Fruit fly (Drosophila melanogaster) whole organism, wandering third instar larva: ENCODE measurements around the gene sud1.

Source experiments
- Abd-B ChIP-seq: fragments of >200 bp; optimal IDR thresholded peaks from 2 replicates; lab custom pipeline; 2017; ENCODE audit warnings: missing biosample characterization, missing genetic modification characterization
- CG32264 ChIP-seq: fragments of 200-800 bp; sonication (Bioruptor generic); optimal IDR thresholded peaks from 2 replicates; lab custom pipeline; 2016; ENCODE audit warnings: missing biosample characterization, missing genetic modification characterization
- CG9705 ChIP-seq: fragments of 200-800 bp; sonication (Bioruptor generic); optimal IDR thresholded peaks from 2 replicates; lab custom pipeline; 2018; ENCODE audit warnings: missing biosample characterization, mild to moderate bottlenecking, missing genetic modification characterization
- CrebA ChIP-seq: fragments of 200-800 bp; sonication (Bioruptor generic); optimal IDR thresholded peaks from 2 replicates; lab custom pipeline; 2016; ENCODE audit warnings: missing biosample characterization, mild to moderate bottlenecking, missing genetic modification characterization, borderline replicate concordance
- Dfd ChIP-seq: fragments of >200 bp; optimal IDR thresholded peaks from 2 replicates; lab custom pipeline; 2017; ENCODE audit warnings: missing biosample characterization, missing genetic modification characterization
- Dif ChIP-seq: fragments of 200-275, 200-300 bp; sonication (Bioruptor generic); optimal IDR thresholded peaks from 2 replicates; lab custom pipeline; 2018; ENCODE audit warnings: missing biosample characterization, missing genetic modification characterization; ENCODE audit not compliant: partially characterized antibody
- GATAd ChIP-seq: sonication (Bioruptor generic); optimal IDR thresholded peaks from 2 replicates; lab custom pipeline; 2016; ENCODE audit warnings: missing biosample characterization, missing genetic modification characterization
- HLH106 ChIP-seq: fragments of 200-800 bp; optimal IDR thresholded peaks from 3 replicates; lab custom pipeline; 2019; ENCODE audit warnings: missing biosample characterization, mild to moderate bottlenecking, missing genetic modification characterization, moderate library complexity
- Hnf4 ChIP-seq: fragments of 200-800 bp; sonication (Bioruptor generic); optimal IDR thresholded peaks from 2 replicates; lab custom pipeline; 2016; ENCODE audit warnings: missing biosample characterization, mild to moderate bottlenecking, missing genetic modification characterization
- Hr78 ChIP-seq: fragments of >200 bp; optimal IDR thresholded peaks from 2 replicates; lab custom pipeline; 2017; ENCODE audit warnings: missing biosample characterization, missing genetic modification characterization
- Hr83 ChIP-seq: fragments of 200-300 bp; sonication (Bioruptor generic); optimal IDR thresholded peaks from 2 replicates; lab custom pipeline; 2016; ENCODE audit warnings: missing biosample characterization, mild to moderate bottlenecking, missing genetic modification characterization, moderate library complexity; ENCODE audit not compliant: poor library complexity, severe bottlenecking
- Jra ChIP-seq: sonication (Bioruptor generic); optimal IDR thresholded peaks from 2 replicates; lab custom pipeline; 2016; ENCODE audit warnings: missing biosample characterization, missing genetic modification characterization
- Mio ChIP-seq: sonication (Bioruptor generic); optimal IDR thresholded peaks from 2 replicates; lab custom pipeline; 2016; ENCODE audit warnings: missing biosample characterization, missing genetic modification characterization
- Myc ChIP-seq: fragments of >200 bp; optimal IDR thresholded peaks from 2 replicates; lab custom pipeline; 2017
- N ChIP-seq: fragments of >200 bp; optimal IDR thresholded peaks from 2 replicates; lab custom pipeline; 2018; ENCODE audit warnings: missing biosample characterization, missing external identifiers, missing genetic modification characterization
- OdsH ChIP-seq: fragments of 200-800 bp; sonication (Bioruptor generic); optimal IDR thresholded peaks from 2 replicates; lab custom pipeline; 2016; ENCODE audit warnings: missing biosample characterization, mild to moderate bottlenecking, missing genetic modification characterization
- Rel ChIP-seq, 2 experiments: fragments of 200-800 bp; sonication (Bioruptor generic) in 1 of 2; optimal IDR thresholded peaks; 2 replicates in 1 of 2; 3 replicates in 1 of 2; lab custom pipeline; 2016 to 2019; ENCODE audit warnings: mild to moderate bottlenecking in 2 of 2, missing biosample characterization in 2 of 2, missing genetic modification characterization in 2 of 2, moderate library complexity in 1 of 2
- Sp1 ChIP-seq: fragments of 200-800 bp; sonication (Bioruptor generic); optimal IDR thresholded peaks from 3 replicates; lab custom pipeline; 2019; ENCODE audit warnings: missing biosample characterization, mild to moderate bottlenecking, missing genetic modification characterization, moderate library complexity
- Vsx2 ChIP-seq: fragments of 200-300, 225-300 bp; sonication (Bioruptor generic); optimal IDR thresholded peaks from 2 replicates; lab custom pipeline; 2018; ENCODE audit warnings: missing biosample characterization, missing genetic modification characterization; ENCODE audit not compliant: partially characterized antibody
- br ChIP-seq: fragments of 200-800 bp; sonication (Bioruptor generic); optimal IDR thresholded peaks from 2 replicates; lab custom pipeline; 2016; ENCODE audit warnings: missing biosample characterization, missing genetic modification characterization
- brk ChIP-seq: fragments of 200-800 bp; sonication (Bioruptor generic); optimal IDR thresholded peaks from 2 replicates; lab custom pipeline; 2016; ENCODE audit warnings: missing biosample characterization, mild to moderate bottlenecking, missing genetic modification characterization
- dl ChIP-seq, 2 experiments: fragments of 175-275, 200-275 bp in 1 of 2; fragments of 200-275 bp in 1 of 2; sonication (Bioruptor generic); optimal IDR thresholded peaks; lab custom pipeline; 2018; ENCODE audit warnings: mild to moderate bottlenecking in 2 of 2, missing biosample characterization in 2 of 2, missing genetic modification characterization in 2 of 2, moderate library complexity in 2 of 2; ENCODE audit not compliant: partially characterized antibody in 2 of 2, insufficient read depth in 1 of 2
- dmrt93B ChIP-seq: fragments of 200-800 bp; sonication (Bioruptor generic); optimal IDR thresholded peaks from 2 replicates; lab custom pipeline; 2018; ENCODE audit warnings: missing biosample characterization, mild to moderate bottlenecking, missing genetic modification characterization
- dsf ChIP-seq: sonication (Bioruptor generic); optimal IDR thresholded peaks from 2 replicates; lab custom pipeline; 2016; ENCODE audit warnings: missing biosample characterization, missing genetic modification characterization, borderline replicate concordance
- ey ChIP-seq: fragments of 200-800 bp; sonication (Bioruptor generic); optimal IDR thresholded peaks from 2 replicates; lab custom pipeline; 2016; ENCODE audit warnings: missing biosample characterization, missing genetic modification characterization
- foxo ChIP-seq, 2 experiments: fragments of 200-800 bp; sonication (Bioruptor generic); optimal IDR thresholded peaks; 2 replicates in 1 of 2; 3 replicates in 1 of 2; lab custom pipeline; 2016 to 2017; ENCODE audit warnings: missing biosample characterization in 2 of 2, missing genetic modification characterization in 2 of 2
- fru ChIP-seq: fragments of 200-800 bp; sonication (Bioruptor generic); optimal IDR thresholded peaks from 3 replicates; lab custom pipeline; 2016; ENCODE audit warnings: missing biosample characterization, mild to moderate bottlenecking, missing genetic modification characterization
- h ChIP-seq: fragments of 200-800 bp; sonication (Bioruptor generic); optimal IDR thresholded peaks from 3 replicates; lab custom pipeline; 2016; ENCODE audit warnings: missing biosample characterization, mild to moderate bottlenecking, missing genetic modification characterization
- jim ChIP-seq: fragments of 175-275, 200-325 bp; sonication (Bioruptor generic); optimal IDR thresholded peaks from 2 replicates; lab custom pipeline; 2016; ENCODE audit warnings: missing biosample characterization, mild to moderate bottlenecking, missing genetic modification characterization
- lola ChIP-seq: fragments of >200 bp; optimal IDR thresholded peaks from 2 replicates; lab custom pipeline; 2017; ENCODE audit warnings: missing biosample characterization, missing genetic modification characterization
- pan ChIP-seq: fragments of >200 bp; optimal IDR thresholded peaks from 2 replicates; lab custom pipeline; 2017
- psq ChIP-seq: fragments of 200-800 bp; sonication (Bioruptor generic); optimal IDR thresholded peaks from 3 replicates; lab custom pipeline; 2017; ENCODE audit warnings: missing biosample characterization, mild to moderate bottlenecking, missing genetic modification characterization, moderate library complexity
- rgr ChIP-seq: fragments of 200-800 bp; sonication (Bioruptor generic); optimal IDR thresholded peaks from 3 replicates; lab custom pipeline; 2016; ENCODE audit warnings: missing biosample characterization, mild to moderate bottlenecking, missing genetic modification characterization
- sage ChIP-seq: fragments of 200-800 bp; sonication (Bioruptor generic); optimal IDR thresholded peaks from 2 replicates; lab custom pipeline; 2016; ENCODE audit warnings: missing biosample characterization, mild to moderate bottlenecking, missing genetic modification characterization
- sv ChIP-seq: fragments of 200-800 bp; sonication (Bioruptor generic); optimal IDR thresholded peaks from 3 replicates; lab custom pipeline; 2016; ENCODE audit warnings: missing biosample characterization, missing genetic modification characterization
- tai ChIP-seq: sonication (Bioruptor generic); optimal IDR thresholded peaks from 2 replicates; lab custom pipeline; 2016; ENCODE audit warnings: missing biosample characterization, missing genetic modification characterization
- usp ChIP-seq: fragments of >200 bp; optimal IDR thresholded peaks from 2 replicates; lab custom pipeline; 2017; ENCODE audit warnings: missing biosample characterization, missing genetic modification characterization
- woc ChIP-seq: sonication (Bioruptor generic); optimal IDR thresholded peaks from 2 replicates; lab custom pipeline; 2016; ENCODE audit warnings: missing biosample characterization, mild to moderate bottlenecking, missing genetic modification characterization

sud1 gene

dm6 chr3R:24886470-24886869 is 31.2 kb downstream of the sud1 start:
- TF ChIP-seq Rel (GFP tag; optimal IDR thresholded peaks at IDR 0.05; lab: Kevin White, UChicago) (no peak), Rel (tag; optimal IDR thresholded peaks at IDR 0.05; lab: Kevin White, UChicago) (no peak), N (GFP tag; lab: Kevin White, UChicago) (no peak), usp (no peak), Hnf4 (GFP tag; lab: Kevin White, UChicago) (no peak), CG32264 (no peak), Jra (GFP tag; lab: Kevin White, UChicago) (no peak), sage (GFP tag; lab: Kevin White, UChicago) (no peak), Hr78 (GFP tag; lab: Kevin White, UChicago) (no peak), br (GFP tag; lab: Kevin White, UChicago) (no peak), brk (no peak), Dfd (GFP tag; lab: Kevin White, UChicago) (no peak)

DNA sequence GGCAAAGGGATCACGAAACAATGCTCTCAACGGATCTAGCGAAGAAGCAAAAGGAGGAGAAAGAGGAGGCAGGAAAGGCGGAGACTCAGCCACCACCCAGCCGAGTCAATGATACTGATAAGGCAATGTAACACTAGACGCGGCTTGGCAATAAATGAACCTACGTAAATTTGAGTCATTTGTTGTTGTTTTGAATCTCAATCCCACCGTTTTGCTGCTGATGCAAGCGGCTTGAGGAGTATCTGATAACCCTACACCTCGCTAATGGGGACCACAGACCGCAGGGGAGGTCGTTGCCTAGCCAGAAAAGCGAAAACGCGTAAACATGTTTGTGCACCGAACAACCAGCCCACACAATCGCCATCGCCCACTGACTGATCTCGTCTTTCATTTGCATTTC is 39.0 kb downstream of the sud1 start:
- TF ChIP-seq Rel (GFP tag; optimal IDR thresholded peaks at IDR 0.05; lab: Kevin White, UChicago) (no peak), Rel (tag; optimal IDR thresholded peaks at IDR 0.05; lab: Kevin White, UChicago) (peak; percentile 73), usp (no peak)

- no peak for TF ChIP-seq OdsH (GFP tag; lab: Kevin White, UChicago)
- TF ChIP-seq Myc = peak; percentile 54
- TF ChIP-seq Rel (GFP tag; optimal IDR thresholded peaks at IDR 0.05; lab: Kevin White, UChicago) = no peak
- TF ChIP-seq Rel (tag; optimal IDR thresholded peaks at IDR 0.05; lab: Kevin White, UChicago) = peak; percentile 99
Observed at dm6 chr3R:24876843-24877457, 40.7 kb downstream of the sud1 start, which contains the start of the genes CG11089 and CG31381. CG11089 (plus strand) TSS chr3R:24877045. CG31381 (plus strand) TSS chr3R:24877045.

- TF ChIP-seq brk = no peak
- peak; percentile 84 for TF ChIP-seq CG9705 (GFP tag; lab: Kevin White, UChicago)
- peak; percentile 78 for TF ChIP-seq h
- no peak for TF ChIP-seq Hr78 (GFP tag; lab: Kevin White, UChicago)
- TF ChIP-seq usp = no peak
- TF ChIP-seq Sp1 = peak; percentile 81
- TF ChIP-seq Dfd (GFP tag; lab: Kevin White, UChicago) = no peak
- TF ChIP-seq Dif (GFP tag; lab: Kevin White, UChicago) = no peak
- peak; percentile 68 for TF ChIP-seq ey (GFP tag; lab: Kevin White, UChicago)
- no peak for TF ChIP-seq CrebA (GFP tag; lab: Kevin White, UChicago)
- TF ChIP-seq Hr83 (GFP tag; lab: Kevin White, UChicago) = peak; percentile 96
- no peak for TF ChIP-seq Abd-B
- TF ChIP-seq pan = no peak
- TF ChIP-seq Jra (GFP tag; lab: Kevin White, UChicago) = no peak
- TF ChIP-seq dmrt93B (GFP tag; lab: Kevin White, UChicago) = peak; percentile 78
- peak; percentile 70 for TF ChIP-seq N (GFP tag; lab: Kevin White, UChicago)
- TF ChIP-seq dsf = no peak
- no peak for TF ChIP-seq Mio
- TF ChIP-seq sv (GFP tag; lab: Kevin White, UChicago) = peak; percentile 86
- TF ChIP-seq tai (GFP tag; lab: Kevin White, UChicago) = no peak
- TF ChIP-seq psq = peak; percentile 72
- no peak for TF ChIP-seq sage (GFP tag; lab: Kevin White, UChicago)
- TF ChIP-seq woc (GFP tag; lab: Kevin White, UChicago) = peak; percentile 88
- TF ChIP-seq Vsx2 (GFP tag; lab: Kevin White, UChicago) = no peak
- TF ChIP-seq foxo (GFP tag; optimal IDR thresholded peaks at IDR 0.05; lab: Kevin White, UChicago) = peak in 1 of 2 experiments; percentile 87
- TF ChIP-seq lola (GFP tag; lab: Kevin White, UChicago) = no peak
- peak; percentile 57 for TF ChIP-seq br (GFP tag; lab: Kevin White, UChicago)
- peak; percentile 59 for TF ChIP-seq fru (GFP tag; lab: Kevin White, UChicago)
- TF ChIP-seq jim (GFP tag; lab: Kevin White, UChicago) = peak; percentile 54
- TF ChIP-seq rgr (GFP tag; lab: Kevin White, UChicago) = peak; percentile 81
- no peak for TF ChIP-seq Myc
- TF ChIP-seq Hnf4 (GFP tag; lab: Kevin White, UChicago) = no peak
- TF ChIP-seq GATAd (GFP tag; lab: Kevin White, UChicago) = peak; percentile 53
- TF ChIP-seq dl (GFP tag; optimal IDR thresholded peaks at IDR 0.05; lab: Kevin White, UChicago; ENCODE audit: insufficient read depth in 1 of 2, partially characterized antibody in 2 of 2) = no peak
- peak; percentile 90 for TF ChIP-seq HLH106 (tag; lab: Kevin White, UChicago)
- TF ChIP-seq CG32264 = no peak
- peak; percentile 61 for TF ChIP-seq OdsH (GFP tag; lab: Kevin White, UChicago)
- TF ChIP-seq Rel (GFP tag; optimal IDR thresholded peaks at IDR 0.05; lab: Kevin White, UChicago) = no peak
- TF ChIP-seq Rel (tag; optimal IDR thresholded peaks at IDR 0.05; lab: Kevin White, UChicago) = no peak
Observed at dm6 chr3R:24875939-24876842, 41.5 kb downstream of the sud1 start, which contains the start of gene CG3744. CG3744 (minus strand) TSS chr3R:24876654.
